Worm (Caenorhabditis elegans): ENCODE data around the gene F01D5.8.

ce11 chrII:14034559-14034958, 24.1 kb downstream of the F01D5.8 start:
- TF ChIP-seq elt-3 (tag; optimal IDR thresholded peaks at IDR 0.05) (no peak), ham-2 (GFP tag; optimal IDR thresholded peaks at IDR 0.05) (no peak), drap-1 (GFP tag; optimal IDR thresholded peaks at IDR 0.05) (no peak), nhr-76 (tag; optimal IDR thresholded peaks at IDR 0.05) (no peak), pha-4 (tag; optimal IDR thresholded peaks at IDR 0.05) (no peak), mep-1 (tag; optimal IDR thresholded peaks at IDR 0.05) (no peak), nhr-237 (tag; optimal IDR thresholded peaks at IDR 0.05) (no peak), cnd-1 (tag; optimal IDR thresholded peaks at IDR 0.05) (no peak), nhr-12 (tag; optimal IDR thresholded peaks at IDR 0.05) (no peak), blmp-1 (tag; optimal IDR thresholded peaks at IDR 0.05) (no peak)

Data from whole organism, mixed stage, embryonic.